Worm (Caenorhabditis elegans) whole organism, early embryonic: Measurements from ENCODE around the gene gbas-1.

Source experiments
- ama-1 ChIP-seq: fragments of 150-350 bp; optimal IDR thresholded peaks from 2 replicates; lab custom pipeline; 2014
- ceh-13 ChIP-seq: fragments of 200-800 bp; sonication (Bioruptor generic); optimal IDR thresholded peaks from 2 replicates; lab custom pipeline; 2018; ENCODE audit warnings: mild to moderate bottlenecking, missing genetic modification characterization, missing compliant biosample characterization
- ceh-36 ChIP-seq: sonication (generic microtip); optimal IDR thresholded peaks from 2 replicates; lab custom pipeline; 2016; ENCODE audit warnings: missing genetic modification characterization, inconsistent platforms, missing compliant biosample characterization
- flt-1 ChIP-seq: fragments of 200-800 bp; sonication (Bioruptor generic); IDR thresholded peaks from 2 replicates; pipeline ENCODE4 v1.3.6; 2022; ENCODE audit warnings: missing genetic modification characterization, missing compliant biosample characterization
- hmbx-1 ChIP-seq: sonication (generic microtip); optimal IDR thresholded peaks from 2 replicates; lab custom pipeline; 2016; ENCODE audit warnings: mild to moderate bottlenecking, missing genetic modification characterization, missing compliant biosample characterization
- hmg-4 ChIP-seq: fragments of 200-800 bp; sonication (Bioruptor generic); optimal IDR thresholded peaks from 2 replicates; lab custom pipeline; 2018; ENCODE audit warnings: mild to moderate bottlenecking, missing genetic modification characterization, missing compliant biosample characterization
- hnd-1 ChIP-seq: sonication (generic microtip); optimal IDR thresholded peaks from 2 replicates; lab custom pipeline; 2016; ENCODE audit warnings: missing genetic modification characterization, missing compliant biosample characterization
- pes-1 ChIP-seq: fragments of 200-800 bp; sonication (Bioruptor generic); IDR thresholded peaks from 2 replicates; pipeline ENCODE4 v1.3.6; 2022; ENCODE audit warnings: missing genetic modification reagents, missing genetic modification characterization, missing compliant biosample characterization
- sea-1 ChIP-seq: fragments of 200-800 bp; sonication (Bioruptor generic); conservative IDR thresholded peaks from 2 replicates; pipeline ENCODE4 v1.3.6; 2022; ENCODE audit warnings: missing genetic modification characterization, missing compliant biosample characterization
- tra-4 ChIP-seq: sonication (generic microtip); optimal IDR thresholded peaks from 2 replicates; lab custom pipeline; 2017; ENCODE audit warnings: missing genetic modification characterization, missing compliant biosample characterization

ce11 chrII:2518487-2518886 is 13.8 kb downstream of the gbas-1 start:
- TF ChIP-seq ceh-13 (no peak), ama-1 (lab: Kevin White, UChicago) (no peak), ceh-36 (tag; lab: Kevin White, UChicago) (no peak), hmbx-1 (tag; lab: Kevin White, UChicago) (no peak), sea-1 (GFP tag; lab: Robert Waterston, UW) (no peak), tra-4 (tag; lab: Kevin White, UChicago) (no peak), flt-1 (GFP tag; lab: Robert Waterston, UW) (no peak), hmg-4 (GFP tag; lab: Kevin White, UChicago) (no peak), hnd-1 (no peak), pes-1 (GFP tag; lab: Robert Waterston, UW) (no peak)
